Fruit fly (Drosophila melanogaster) whole organism: ENCODE results near the gene Ythdf.

Experiments
- CG8478 ChIP-seq: fragments of >200 bp; optimal IDR thresholded peaks from 2 replicates; lab custom pipeline; 2018; ENCODE audit warnings: inconsistent platforms
- Dll ChIP-seq: fragments of >200 bp; optimal IDR thresholded peaks from 2 replicates; lab custom pipeline; 2017
- EcR ChIP-seq, 2 experiments: fragments of >200 bp; optimal IDR thresholded peaks; 2 replicates each; lab custom pipeline; 2017; ENCODE audit warnings: missing biosample characterization in 2 of 2, missing genetic modification characterization in 2 of 2, missing genetic modification reagents in 2 of 2
- pan ChIP-seq: fragments of >200 bp; optimal IDR thresholded peaks from 2 replicates; lab custom pipeline; 2017
- psq ChIP-seq: fragments of >200 bp; optimal IDR thresholded peaks from 2 replicates; lab custom pipeline; 2017
- usp ChIP-seq: fragments of >200 bp; optimal IDR thresholded peaks from 2 replicates; lab custom pipeline; 2017; ENCODE audit warnings: missing biosample characterization, missing genetic modification characterization, mixed read lengths

- no peak for TF ChIP-seq usp (GFP tag; lab: Kevin White, UChicago)
- TF ChIP-seq psq (lab: Kevin White, UChicago) = no peak
- TF ChIP-seq Dll (lab: Kevin White, UChicago) = no peak
- TF ChIP-seq EcR (GFP tag; optimal IDR thresholded peaks at IDR 0.05; lab: Kevin White, UChicago) = no peak
- TF ChIP-seq pan (lab: Kevin White, UChicago) = no peak
- TF ChIP-seq CG8478 (lab: Kevin White, UChicago) = no peak
Observed at dm6 chr3R:25051441-25052097, 12.5 kb upstream of the Ythdf start.
